Fruit fly (Drosophila melanogaster) whole organism, embryonic: Measurements from ENCODE around the gene CG12024.

Experiments used
- CG4424 ChIP-seq: fragments of 200-800 bp; sonication (Bioruptor generic); optimal IDR thresholded peaks from 3 replicates; lab custom pipeline; 2016; ENCODE audit warnings: missing biosample characterization, missing genetic modification characterization
- D19B ChIP-seq: fragments of 200-800 bp; sonication (Bioruptor generic); optimal IDR thresholded peaks from 2 replicates; lab custom pipeline; 2017; ENCODE audit warnings: missing biosample characterization, mild to moderate bottlenecking, missing genetic modification characterization
- bsh ChIP-seq, 2 experiments: fragments of 200-800 bp; sonication (Bioruptor generic); optimal IDR thresholded peaks; 2 replicates each; lab custom pipeline; 2017 to 2018; ENCODE audit warnings: mild to moderate bottlenecking in 2 of 2, missing biosample characterization in 2 of 2, missing genetic modification characterization in 2 of 2, moderate library complexity in 1 of 2
- row ChIP-seq: fragments of 200-800 bp; sonication (Bioruptor generic); IDR thresholded peaks from 3 replicates; pipeline ENCODE4 v1.3.6; 2022; ENCODE audit warnings: missing biosample characterization, missing genetic modification characterization

DNA sequence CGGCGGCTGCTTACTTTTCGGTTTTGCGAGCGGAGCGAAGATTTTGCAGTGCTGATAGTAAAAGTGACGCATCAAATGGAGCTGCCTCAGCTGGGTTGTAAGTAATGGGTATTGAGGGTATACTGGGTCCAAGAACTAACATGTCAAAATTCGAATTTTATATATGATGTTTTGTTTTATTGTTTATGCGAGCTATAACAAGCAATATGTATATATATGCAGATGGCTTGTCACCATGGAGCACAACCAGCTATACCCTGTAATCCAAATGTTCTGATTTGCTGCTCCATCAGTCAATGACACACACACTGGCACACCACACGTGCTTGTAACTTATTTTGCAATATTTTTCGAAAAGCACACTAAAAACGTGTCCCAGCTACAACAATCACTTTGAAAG is 27.4 kb upstream of the CG12024 start:
- TF ChIP-seq row (GFP tag; lab: Robert Waterston, UW) (no peak), bsh (GFP tag; optimal IDR thresholded peaks at IDR 0.05; lab: Kevin White, UChicago) (peak in 1 of 2 experiments; percentile 75), CG4424 (GFP tag; lab: Kevin White, UChicago) (no peak), D19B (GFP tag; lab: Kevin White, UChicago) (no peak)
